Fruit fly (Drosophila melanogaster) whole organism, larva: ENCODE measurements around the gene ppk.

Experiments
- noc ChIP-seq: fragments of 200-800 bp; sonication (Bioruptor generic); optimal IDR thresholded peaks from 3 replicates; lab custom pipeline; 2019; ENCODE audit warnings: missing biosample characterization, mild to moderate bottlenecking, missing genetic modification characterization, moderate library complexity

The ppk gene

DNA sequence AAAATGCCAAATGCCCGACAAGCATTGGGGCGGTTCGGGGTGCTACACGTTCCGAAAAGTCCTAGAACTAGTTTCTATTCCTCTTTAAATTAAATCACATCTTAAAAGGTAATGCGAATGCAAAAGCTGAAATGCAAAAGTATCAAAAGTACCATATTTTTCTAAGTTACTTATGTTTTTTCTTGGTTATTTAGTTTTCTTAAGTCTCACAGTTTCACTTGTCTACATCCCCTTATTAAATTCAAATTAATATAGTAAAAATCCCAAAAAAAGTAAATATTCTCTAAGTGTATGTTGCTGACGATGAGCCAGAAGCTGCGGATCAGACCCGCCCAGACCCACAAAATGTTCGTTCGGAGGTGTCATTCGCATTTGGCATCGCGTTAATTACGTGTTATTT, 19.7 kb upstream of the ppk start:
- TF ChIP-seq noc (tag; lab: Kevin White, UChicago) = no peak

dm6 chr2L:14399326-14399725, 18.4 kb upstream of the ppk start:
- TF ChIP-seq noc (tag; lab: Kevin White, UChicago) = peak; percentile 58

DNA sequence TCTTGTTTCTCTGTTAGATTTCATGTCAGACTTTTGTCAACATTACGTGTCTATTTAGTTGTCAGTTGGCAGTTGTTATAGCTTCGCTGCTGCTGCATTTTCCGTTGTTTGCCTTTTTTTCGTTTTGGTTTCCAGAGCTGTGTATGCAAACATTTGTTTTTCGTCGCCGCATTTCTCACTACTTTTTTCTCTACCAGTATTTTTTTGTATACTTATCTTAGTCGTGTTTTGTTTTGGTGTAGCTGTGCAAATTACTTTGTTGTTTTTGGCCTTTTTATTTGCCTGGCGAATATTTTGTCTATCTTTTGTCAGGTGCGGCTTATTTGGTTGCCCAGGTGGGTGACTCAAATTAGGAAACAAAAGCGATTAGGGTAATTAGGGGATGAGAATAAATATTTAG, 17.6 kb upstream of the ppk start:
- no peak for TF ChIP-seq noc (tag; lab: Kevin White, UChicago)

- no peak for TF ChIP-seq noc (tag; lab: Kevin White, UChicago)
Measured at dm6 chr2L:14397948-14398347, 17.0 kb upstream of the ppk start.

DNA sequence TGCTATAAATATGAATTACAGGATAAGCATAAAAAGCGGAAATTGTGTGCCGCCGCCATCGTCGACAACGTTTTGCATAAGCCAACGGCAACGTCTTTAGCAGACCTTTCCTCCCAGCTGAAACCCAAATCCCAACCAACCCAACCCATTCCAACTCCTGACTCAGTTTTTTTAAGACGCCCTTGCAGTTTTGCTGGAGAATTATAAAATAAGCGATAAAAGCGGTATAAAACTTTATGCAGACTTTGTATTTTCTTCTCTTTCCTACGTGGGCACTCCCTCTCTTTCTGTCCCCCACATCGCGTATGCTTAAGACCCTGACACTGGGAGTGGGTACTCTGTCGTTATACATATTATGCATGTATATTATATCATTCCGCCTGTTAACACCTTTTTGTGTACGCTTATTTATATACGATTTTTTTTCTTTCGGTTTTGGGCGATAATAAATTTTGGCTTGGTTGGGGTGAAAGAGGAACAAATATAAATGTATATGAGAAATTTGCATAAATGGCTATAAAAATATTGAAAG, 16.2 kb upstream of the ppk start:
- TF ChIP-seq noc (tag; lab: Kevin White, UChicago) = no peak

dm6 chr2L:14396263-14396662, 15.3 kb upstream of the ppk start:
- TF ChIP-seq noc (tag; lab: Kevin White, UChicago) = no peak

DNA sequence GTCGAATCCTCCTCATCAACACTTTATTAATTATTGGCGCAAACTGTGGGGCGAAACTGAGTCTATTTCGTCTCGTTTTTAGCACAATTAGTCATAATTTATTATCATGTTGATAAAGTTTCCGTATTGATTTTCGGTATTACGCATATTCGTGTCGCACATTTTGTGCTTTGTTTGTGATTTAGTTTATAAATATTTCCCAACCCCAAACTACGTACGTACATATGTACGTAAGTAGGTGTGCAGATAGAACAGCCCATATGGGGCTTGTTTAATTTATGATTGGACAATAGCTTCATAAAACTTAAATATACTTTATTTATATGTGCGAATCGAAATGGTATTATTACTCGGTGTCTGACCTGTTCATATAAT, 14.1 kb upstream of the ppk start:
- no peak for TF ChIP-seq noc (tag; lab: Kevin White, UChicago)

DNA sequence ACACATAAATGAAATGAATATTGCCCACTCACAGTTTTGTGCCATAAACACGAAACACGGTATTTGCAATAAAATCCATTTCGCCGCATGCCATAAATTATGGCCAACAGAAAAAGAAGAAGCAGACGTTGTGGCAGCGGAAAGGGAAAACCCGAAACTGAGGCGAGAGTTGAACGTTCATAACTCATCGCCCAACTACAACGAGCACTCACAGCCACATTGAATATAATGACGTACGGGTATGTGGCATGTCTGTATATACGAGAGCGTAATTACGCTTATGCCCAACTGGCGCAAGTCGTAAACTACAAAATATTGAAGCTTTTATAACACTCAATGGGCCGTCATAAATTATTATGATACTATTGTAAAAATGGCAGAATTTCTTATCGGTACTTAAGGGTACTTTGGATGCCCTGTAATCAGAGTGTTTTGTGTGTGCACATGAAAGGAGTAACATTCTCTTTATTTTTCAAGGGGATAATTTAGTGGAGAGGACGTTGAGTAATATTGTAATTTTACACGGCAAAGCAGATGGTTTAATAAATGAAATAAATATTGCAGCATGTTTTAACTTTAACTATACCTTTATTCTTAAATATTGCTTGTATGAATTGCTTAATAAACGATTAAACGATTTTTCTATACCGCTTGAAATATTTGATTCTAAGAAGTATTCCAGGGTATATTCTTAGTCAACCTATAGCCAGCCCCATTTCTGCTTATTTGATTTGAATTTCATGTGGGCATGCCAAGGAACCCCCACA, 13.5 kb upstream of the ppk start:
- peak; percentile 77 for TF ChIP-seq noc (tag; lab: Kevin White, UChicago)

DNA sequence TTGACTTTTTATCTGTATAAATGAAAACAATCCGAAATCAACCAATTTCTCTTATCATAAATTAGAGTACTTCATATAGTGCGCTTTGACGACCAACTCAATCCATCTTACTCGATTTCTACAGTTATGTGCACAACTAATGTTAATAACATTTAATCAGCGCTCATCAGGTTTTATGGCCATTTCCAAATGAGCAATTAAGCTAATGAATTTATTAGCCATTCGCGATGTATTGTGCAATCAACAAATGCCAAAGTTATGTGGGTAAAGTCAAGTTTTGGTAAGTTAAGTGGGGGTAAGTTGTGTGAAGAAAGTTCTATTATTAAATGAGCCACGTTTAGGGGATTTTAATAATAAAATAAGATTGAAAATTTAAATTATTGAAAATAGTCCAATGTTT, 12.6 kb upstream of the ppk start:
- TF ChIP-seq noc (tag; lab: Kevin White, UChicago) = no peak

DNA sequence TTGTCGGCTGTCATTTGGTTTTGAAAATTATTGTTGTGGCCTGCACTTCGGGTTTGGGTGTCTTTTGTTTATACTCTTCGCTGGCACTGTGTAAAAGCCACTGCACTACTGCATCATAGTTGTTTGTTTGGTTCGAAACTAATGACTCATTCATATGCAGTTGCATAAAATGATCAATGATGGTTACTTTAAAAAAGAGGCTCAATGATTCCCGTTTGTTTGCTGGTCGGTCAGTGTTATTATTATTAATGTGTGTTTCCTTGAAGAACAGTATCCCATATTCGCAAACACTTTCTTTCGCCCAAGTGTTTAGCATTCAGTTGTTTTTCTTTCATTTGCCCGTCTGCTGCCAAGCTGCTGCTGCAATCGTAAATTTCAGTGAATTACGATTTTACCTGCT, 7.5 kb upstream of the ppk start:
- TF ChIP-seq noc (tag; lab: Kevin White, UChicago) = no peak

DNA sequence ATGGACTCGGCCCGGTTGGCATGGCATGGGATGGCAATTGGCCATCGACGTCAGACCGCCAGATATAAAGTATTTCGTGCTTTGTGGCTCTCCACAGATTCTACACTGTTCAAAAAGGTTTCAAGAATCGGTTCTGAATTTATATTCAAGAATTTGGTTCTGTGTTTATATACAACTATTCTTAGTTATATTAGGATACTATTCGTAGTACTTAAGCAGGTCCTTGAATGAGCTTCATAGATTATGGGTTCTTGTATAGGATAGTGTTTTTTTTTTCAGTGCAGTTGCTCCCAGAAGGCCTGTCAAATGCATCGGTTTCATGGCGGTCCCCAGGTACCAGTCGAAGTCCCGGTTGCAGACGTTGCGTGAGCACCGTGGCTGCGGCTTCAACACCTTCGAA, 5.5 kb upstream of the ppk start:
- no peak for TF ChIP-seq noc (tag; lab: Kevin White, UChicago)

- no peak for TF ChIP-seq noc (tag; lab: Kevin White, UChicago)
Measured at dm6 chr2L:14381881-14382280, 909 bp upstream of the ppk start.

DNA sequence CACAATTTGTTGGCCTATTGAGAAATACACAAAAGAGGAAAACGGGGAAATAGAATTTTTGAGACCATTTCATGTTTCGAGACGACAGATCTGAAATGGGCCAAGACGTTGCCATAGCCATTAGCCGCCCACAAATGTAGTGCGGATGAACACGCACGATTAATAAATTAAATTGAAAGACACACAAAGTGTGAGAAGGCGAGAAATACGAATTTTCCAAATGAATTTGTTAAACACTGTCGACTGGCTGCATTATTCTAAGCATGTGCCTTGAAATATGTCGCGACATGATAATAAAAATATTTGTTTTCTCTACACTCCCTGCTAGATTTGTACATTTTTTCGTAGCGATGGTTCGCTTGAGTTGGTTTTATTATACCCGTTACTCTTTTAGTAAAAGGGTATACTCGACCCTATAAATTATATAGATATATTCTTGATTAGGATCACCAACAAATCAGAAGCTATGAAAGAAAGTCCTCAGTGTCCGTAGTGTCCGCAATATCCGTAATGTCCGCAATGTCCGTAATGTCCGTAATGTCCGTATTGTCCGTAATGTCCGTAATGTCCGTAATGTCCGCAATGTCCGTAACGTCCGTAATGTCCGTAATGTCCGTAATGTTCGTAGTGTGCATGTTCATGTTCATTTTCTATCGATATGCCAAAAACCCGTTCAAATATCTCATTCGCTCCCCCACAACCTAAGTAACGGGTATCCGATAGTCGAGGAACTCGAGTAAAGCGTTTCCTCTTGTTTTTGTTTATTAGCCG, 4.3 kb downstream of the ppk start:
- peak; percentile 62 for TF ChIP-seq noc (tag; lab: Kevin White, UChicago)

- no peak for TF ChIP-seq noc (tag; lab: Kevin White, UChicago)
Measured at dm6 chr2L:14374024-14374423, 6.9 kb downstream of the ppk start.

- TF ChIP-seq noc (tag; lab: Kevin White, UChicago) = peak; percentile 1
Measured at dm6 chr2L:14373250-14373649, 7.7 kb downstream of the ppk start.

DNA sequence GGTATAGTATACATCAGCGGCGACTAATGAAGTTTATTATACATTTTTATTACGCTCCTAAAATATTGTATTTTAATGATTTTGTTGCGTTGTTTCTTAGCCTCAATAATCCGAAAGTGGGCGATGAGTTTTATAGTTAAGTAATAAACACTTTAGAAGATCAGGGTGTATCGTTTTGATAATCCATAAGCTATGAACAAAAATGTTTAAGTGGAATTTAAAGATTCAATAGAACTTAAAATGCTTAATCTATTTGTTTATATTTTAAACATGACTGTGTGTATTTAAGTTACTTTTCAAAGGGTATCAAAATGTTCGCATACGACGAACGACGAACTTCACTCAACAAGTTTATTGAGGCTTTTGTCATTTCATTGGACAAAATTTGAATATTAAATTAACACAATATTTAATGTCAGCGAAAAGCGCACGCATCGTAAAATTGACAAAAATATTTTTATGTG, 8.7 kb downstream of the ppk start:
- peak; percentile 91 for TF ChIP-seq noc (tag; lab: Kevin White, UChicago)

dm6 chr2L:14370777-14371096, 10.2 kb downstream of the ppk start:
- TF ChIP-seq noc (tag; lab: Kevin White, UChicago) = no peak
